Worm (Caenorhabditis elegans): ENCODE data around the gene srh-135.

DNA sequence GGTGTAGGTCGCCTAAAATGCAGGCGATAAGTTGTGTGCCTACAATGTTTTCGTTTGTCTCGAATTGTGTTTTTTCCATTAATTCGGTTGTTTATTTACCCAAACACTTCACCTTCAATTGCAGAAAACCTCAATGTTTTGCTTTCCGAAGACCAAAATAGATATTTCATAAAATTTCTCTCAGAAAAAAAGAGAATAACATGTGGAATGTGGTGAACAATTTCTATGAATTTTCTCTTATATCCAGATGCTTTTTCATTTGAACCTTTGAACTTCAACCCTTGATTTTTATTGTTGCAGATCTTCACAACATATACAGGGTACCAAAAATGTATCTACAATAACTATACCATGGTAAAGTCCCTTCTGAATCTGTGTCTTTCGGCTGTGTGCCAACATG, 20.5 kb downstream of the srh-135 start, which contains the start of gene T01E8.1:
- TF ChIP-seq ceh-82 (tag; optimal IDR thresholded peaks at IDR 0.05), result no peak
- no peak for TF ChIP-seq crh-2 (tag; optimal IDR thresholded peaks at IDR 0.05)
- TF ChIP-seq lin-13 (GFP tag; optimal IDR thresholded peaks at IDR 0.05), result no peak
- TF ChIP-seq skn-1 (tag; optimal IDR thresholded peaks at IDR 0.05), result no peak
- TF ChIP-seq dmd-4 (tag; optimal IDR thresholded peaks at IDR 0.05), result no peak
- TF ChIP-seq Y55F3AM.14 (GFP tag; optimal IDR thresholded peaks at IDR 0.05), result no peak
- no peak for TF ChIP-seq sem-4 (tag; optimal IDR thresholded peaks at IDR 0.05)
- no peak for TF ChIP-seq blmp-1 (tag; optimal IDR thresholded peaks at IDR 0.05; ENCODE audit: insufficient read depth)
- TF ChIP-seq nhr-23 (tag; optimal IDR thresholded peaks at IDR 0.05), result no peak
- TF ChIP-seq R02D3.7 (tag; optimal IDR thresholded peaks at IDR 0.05), result no peak
- no peak for TF ChIP-seq lin-39 (tag; optimal IDR thresholded peaks at IDR 0.05)
- no peak for TF ChIP-seq snpc-4 (tag; optimal IDR thresholded peaks at IDR 0.05)
- no peak for TF ChIP-seq elt-3 (tag; optimal IDR thresholded peaks at IDR 0.05)

Data from whole organism, L2 larva.